Worm (Caenorhabditis elegans): Measurements from ENCODE around the gene dhs-26.

- TF ChIP-seq nhr-12 (tag; optimal IDR thresholded peaks at IDR 0.05): no peak
- no peak for TF ChIP-seq nhr-237 (tag; optimal IDR thresholded peaks at IDR 0.05)
- no peak for TF ChIP-seq ama-1 (optimal IDR thresholded peaks at IDR 0.05)
Observed at ce11 chrX:3350306-3350705, 12.0 kb downstream of the dhs-26 start, which contains the start of gene nspg-4.

Data from whole organism, L2 larva.